Worm (Caenorhabditis elegans): ENCODE results near the gene Y57A10C.11.

- no peak for TF ChIP-seq T22C8.4 (GFP tag; IDR thresholded peaks at IDR 0.05)
- no peak for TF ChIP-seq flt-1 (GFP tag; IDR thresholded peaks at IDR 0.05)
- no peak for TF ChIP-seq tab-1 (GFP tag; IDR thresholded peaks at IDR 0.05)
- TF ChIP-seq ztf-29 (GFP tag; IDR thresholded peaks at IDR 0.05): no peak
- no peak for TF ChIP-seq klf-2 (GFP tag; conservative IDR thresholded peaks at IDR 0.05)
- TF ChIP-seq ref-1 (GFP tag; conservative IDR thresholded peaks at IDR 0.05): no peak
- no peak for TF ChIP-seq ztf-23 (GFP tag; IDR thresholded peaks at IDR 0.05)
- TF ChIP-seq cog-1 (tag; optimal IDR thresholded peaks at IDR 0.05): no peak
Observed at ce11 chrII:12429743-12430142, 15.0 kb upstream of the Y57A10C.11 start, which contains the start of gene Y57A10C.8.
